Worm (Caenorhabditis elegans) whole organism, early embryonic: Measurements from ENCODE around the gene T27E7.1.

ENCODE experiments used
- B0310.2 ChIP-seq: sonication (generic microtip); optimal IDR thresholded peaks from 2 replicates; lab custom pipeline; 2016; ENCODE audit warnings: mild to moderate bottlenecking, missing genetic modification characterization, missing compliant biosample characterization
- F13C5.2 ChIP-seq: sonication (generic microtip); optimal IDR thresholded peaks from 2 replicates; lab custom pipeline; 2017; ENCODE audit warnings: mild to moderate bottlenecking, missing genetic modification characterization, inconsistent platforms, missing compliant biosample characterization
- aly-1 ChIP-seq: sonication (generic microtip); optimal IDR thresholded peaks from 2 replicates; lab custom pipeline; 2016; ENCODE audit warnings: missing genetic modification characterization, missing compliant biosample characterization
- ama-1 ChIP-seq: fragments of 150-350 bp; optimal IDR thresholded peaks from 2 replicates; lab custom pipeline; 2014
- ceh-13 ChIP-seq: fragments of 200-800 bp; sonication (Bioruptor generic); optimal IDR thresholded peaks from 2 replicates; lab custom pipeline; 2018; ENCODE audit warnings: mild to moderate bottlenecking, missing genetic modification characterization, missing compliant biosample characterization
- ceh-36 ChIP-seq: sonication (generic microtip); optimal IDR thresholded peaks from 2 replicates; lab custom pipeline; 2016; ENCODE audit warnings: missing genetic modification characterization, inconsistent platforms, missing compliant biosample characterization
- ets-7 ChIP-seq: sonication (generic microtip); optimal IDR thresholded peaks from 2 replicates; lab custom pipeline; 2016; ENCODE audit warnings: missing genotype, missing genetic modification characterization, missing compliant biosample characterization
- flt-1 ChIP-seq: fragments of 200-800 bp; sonication (Bioruptor generic); IDR thresholded peaks from 2 replicates; pipeline ENCODE4 v1.3.6; 2022; ENCODE audit warnings: missing genetic modification characterization, missing compliant biosample characterization
- hmbx-1 ChIP-seq: sonication (generic microtip); optimal IDR thresholded peaks from 2 replicates; lab custom pipeline; 2016; ENCODE audit warnings: mild to moderate bottlenecking, missing genetic modification characterization, missing compliant biosample characterization
- hmg-4 ChIP-seq: fragments of 200-800 bp; sonication (Bioruptor generic); optimal IDR thresholded peaks from 2 replicates; lab custom pipeline; 2018; ENCODE audit warnings: mild to moderate bottlenecking, missing genetic modification characterization, missing compliant biosample characterization
- hnd-1 ChIP-seq: sonication (generic microtip); optimal IDR thresholded peaks from 2 replicates; lab custom pipeline; 2016; ENCODE audit warnings: missing genetic modification characterization, missing compliant biosample characterization
- pes-1 ChIP-seq: fragments of 200-800 bp; sonication (Bioruptor generic); IDR thresholded peaks from 2 replicates; pipeline ENCODE4 v1.3.6; 2022; ENCODE audit warnings: missing genetic modification reagents, missing genetic modification characterization, missing compliant biosample characterization
- scrt-1 ChIP-seq: fragments of 200-800 bp; sonication (Bioruptor generic); IDR thresholded peaks from 2 replicates; pipeline ENCODE4 v1.3.6; 2022; ENCODE audit warnings: missing genetic modification characterization, missing compliant biosample characterization
- sea-1 ChIP-seq: fragments of 200-800 bp; sonication (Bioruptor generic); conservative IDR thresholded peaks from 2 replicates; pipeline ENCODE4 v1.3.6; 2022; ENCODE audit warnings: missing genetic modification characterization, missing compliant biosample characterization
- tbx-11 ChIP-seq: fragments of 200-800 bp; sonication (Bioruptor generic); IDR thresholded peaks from 2 replicates; pipeline ENCODE4 v1.3.6; 2022; ENCODE audit warnings: missing genetic modification characterization, missing compliant biosample characterization
- tbx-37 ChIP-seq: fragments of 200-800 bp; sonication (Bioruptor generic); conservative IDR thresholded peaks from 2 replicates; pipeline ENCODE4 v1.3.6; 2022; ENCODE audit warnings: missing genetic modification reagents, missing genetic modification characterization, missing compliant biosample characterization
- tra-4 ChIP-seq: sonication (generic microtip); optimal IDR thresholded peaks from 2 replicates; lab custom pipeline; 2017; ENCODE audit warnings: missing genetic modification characterization, missing compliant biosample characterization

Gene T27E7.1

DNA sequence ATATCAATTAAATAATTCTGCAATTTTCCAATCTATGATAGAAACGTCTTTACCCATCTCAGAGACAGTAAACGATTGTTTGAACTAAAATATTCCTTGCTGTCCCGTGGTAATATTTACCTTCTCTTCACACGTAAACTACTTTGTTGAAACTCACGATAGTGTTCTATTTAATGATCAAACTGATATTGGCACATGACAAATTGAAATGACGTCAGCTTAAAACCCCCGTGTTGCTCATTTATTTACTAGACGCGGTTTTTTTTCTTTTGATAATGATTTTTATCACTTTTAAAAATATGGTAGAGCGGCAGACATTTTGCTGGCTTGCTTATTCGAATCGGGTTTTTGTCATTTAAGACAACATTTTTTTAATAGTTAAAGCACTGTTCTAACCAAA lies 42.1 kb downstream of the T27E7.1 start:
- TF ChIP-seq hnd-1 (tag; lab: Kevin White, UChicago) (no peak), tbx-37 (GFP tag; lab: Robert Waterston, UW) (no peak), F13C5.2 (no peak), ceh-13 (no peak), scrt-1 (GFP tag; lab: Robert Waterston, UW) (no peak), ceh-36 (tag; lab: Kevin White, UChicago) (no peak), ama-1 (no peak), B0310.2 (tag; lab: Kevin White, UChicago) (no peak), ets-7 (tag; lab: Kevin White, UChicago) (no peak), flt-1 (GFP tag; lab: Robert Waterston, UW) (no peak), sea-1 (GFP tag; lab: Robert Waterston, UW) (no peak), aly-1 (no peak), tbx-11 (GFP tag; lab: Robert Waterston, UW) (no peak), hmbx-1 (tag; lab: Kevin White, UChicago) (no peak), tra-4 (no peak), hmg-4 (GFP tag; lab: Kevin White, UChicago) (no peak), pes-1 (GFP tag; lab: Robert Waterston, UW) (no peak)

DNA sequence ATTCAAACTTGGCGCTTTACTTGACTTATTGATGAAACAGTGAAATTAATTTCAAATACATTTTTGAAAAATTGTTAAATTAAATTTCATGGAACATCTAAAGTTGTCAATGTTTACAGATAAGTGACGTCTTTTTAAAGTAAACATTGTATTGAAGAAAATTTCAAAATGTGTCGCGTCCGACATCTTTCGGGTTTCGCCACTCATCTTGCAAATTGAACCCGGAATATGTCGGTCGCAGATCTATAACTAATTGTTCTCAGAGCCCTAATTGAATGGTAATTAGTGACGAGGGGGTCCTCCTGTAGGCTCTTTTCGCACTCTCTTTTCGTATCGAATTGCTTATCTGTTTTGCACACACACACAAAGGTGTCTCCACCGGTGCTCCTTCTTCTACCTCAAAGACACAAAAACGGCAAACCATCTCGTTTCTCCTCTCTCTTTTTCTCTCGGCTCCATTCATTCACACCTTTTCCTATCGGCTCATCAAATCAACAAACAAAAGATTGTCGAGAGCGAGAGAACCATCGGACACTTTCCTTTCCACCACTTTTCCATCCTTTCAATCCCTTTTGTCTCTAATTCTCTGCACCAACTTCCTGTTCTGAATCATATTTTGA lies 43.2 kb downstream of the T27E7.1 start:
- TF ChIP-seq flt-1 (GFP tag; lab: Robert Waterston, UW) (no peak), tra-4 (no peak), ceh-13 (no peak), B0310.2 (tag; lab: Kevin White, UChicago) (no peak), sea-1 (GFP tag; lab: Robert Waterston, UW) (no peak), ets-7 (tag; lab: Kevin White, UChicago) (no peak), hmbx-1 (tag; lab: Kevin White, UChicago) (no peak), pes-1 (GFP tag; lab: Robert Waterston, UW) (no peak), aly-1 (no peak), ama-1 (no peak), F13C5.2 (no peak), scrt-1 (GFP tag; lab: Robert Waterston, UW) (no peak), hmg-4 (GFP tag; lab: Kevin White, UChicago) (no peak), tbx-11 (GFP tag; lab: Robert Waterston, UW) (no peak)

DNA sequence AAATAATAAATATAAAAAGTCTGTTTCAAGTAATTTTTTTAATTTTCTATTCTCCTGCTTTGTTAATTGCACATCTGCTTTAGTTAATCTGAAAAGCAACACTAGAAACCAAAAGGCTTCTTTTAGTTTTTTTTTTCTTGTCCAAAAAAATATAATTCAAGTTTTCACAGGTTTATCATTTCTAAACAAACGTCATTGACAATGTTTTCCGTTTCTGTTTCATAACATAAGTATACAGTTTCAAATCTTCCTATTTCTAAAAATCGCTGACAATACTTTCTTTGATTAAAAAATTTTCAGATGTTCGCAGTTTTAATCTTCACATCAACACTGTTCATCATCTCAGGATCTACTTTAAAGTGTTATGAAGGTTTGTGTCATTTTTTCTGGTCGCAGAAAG lies 45.5 kb downstream of the T27E7.1 start, which contains the start of gene Y57G11B.2:
Y57G11B.2 (plus strand) TSS at position 301 of the 400 bp plus-strand sequence.
- TF ChIP-seq tbx-11 (GFP tag; lab: Robert Waterston, UW) (no peak), ceh-36 (tag; lab: Kevin White, UChicago) (no peak), sea-1 (GFP tag; lab: Robert Waterston, UW) (no peak), B0310.2 (tag; lab: Kevin White, UChicago) (no peak), hmg-4 (GFP tag; lab: Kevin White, UChicago) (no peak)
